Worm (Caenorhabditis elegans) whole organism, early embryonic: ENCODE measurements around the gene nmr-2.

Source experiments
- ama-1 ChIP-seq: fragments of 150-350 bp; optimal IDR thresholded peaks from 2 replicates; lab custom pipeline; 2014
- hnd-1 ChIP-seq: sonication (generic microtip); optimal IDR thresholded peaks from 2 replicates; lab custom pipeline; 2016; ENCODE audit warnings: missing genetic modification characterization, missing compliant biosample characterization

- TF ChIP-seq ama-1 (lab: Kevin White, UChicago) (no peak), hnd-1 (no peak)
Measured at ce11 chrV:14979937-14980336, 31.5 kb downstream of the nmr-2 start, which contains the start of gene xbx-1.
